Worm (Caenorhabditis elegans) whole organism, mixed stage, embryonic: ENCODE measurements around the gene E04F6.4.

Experiments
- M03D4.4 ChIP-seq: sonication (generic microtip); optimal IDR thresholded peaks from 2 replicates; lab custom pipeline; 2017; ENCODE audit warnings: mild to moderate bottlenecking, missing genetic modification characterization, missing compliant biosample characterization
- bed-3 ChIP-seq: fragments of 200-800 bp; sonication (Bioruptor generic); optimal IDR thresholded peaks from 3 replicates; lab custom pipeline; 2018; ENCODE audit warnings: mild to moderate bottlenecking, missing genetic modification characterization, moderate library complexity, missing compliant biosample characterization
- blmp-1 ChIP-seq: fragments of 150-350 bp; optimal IDR thresholded peaks from 2 replicates; lab custom pipeline; 2014; ENCODE audit warnings: missing biosample characterization, missing genetic modification characterization
- ceh-39 ChIP-seq: fragments of 150-350 bp; optimal IDR thresholded peaks from 2 replicates; lab custom pipeline; 2014; ENCODE audit warnings: missing biosample characterization, missing genetic modification characterization
- ceh-83 ChIP-seq: fragments of 200-800 bp; sonication (Bioruptor generic); optimal IDR thresholded peaks from 2 replicates; lab custom pipeline; 2018; ENCODE audit warnings: mild to moderate bottlenecking, missing genetic modification characterization, missing compliant biosample characterization
- ces-1 ChIP-seq: fragments of 150-350 bp; optimal IDR thresholded peaks from 2 replicates; lab custom pipeline; 2014; ENCODE audit warnings: missing biosample characterization, missing genetic modification reagents, missing genetic modification characterization
- drap-1 ChIP-seq: fragments of 200-800 bp; sonication (Bioruptor generic); optimal IDR thresholded peaks from 3 replicates; lab custom pipeline; 2018; ENCODE audit warnings: mild to moderate bottlenecking, missing genetic modification characterization, missing compliant biosample characterization
- elt-1 ChIP-seq: sonication (generic microtip); optimal IDR thresholded peaks from 2 replicates; lab custom pipeline; 2017; ENCODE audit warnings: missing genetic modification characterization, mild to moderate bottlenecking, missing compliant biosample characterization, antibody characterized with exemption, moderate library complexity, borderline replicate concordance; ENCODE audit not compliant: insufficient read depth
- flh-1 ChIP-seq: fragments of 200-800 bp; sonication (Bioruptor generic); optimal IDR thresholded peaks from 2 replicates; lab custom pipeline; 2018; ENCODE audit warnings: mild to moderate bottlenecking, missing genetic modification characterization, moderate library complexity, missing compliant biosample characterization
- ham-2 ChIP-seq: fragments of 200-800 bp; sonication (Bioruptor generic); optimal IDR thresholded peaks from 2 replicates; lab custom pipeline; 2018; ENCODE audit warnings: mild to moderate bottlenecking, missing genetic modification characterization, missing compliant biosample characterization
- hlh-1 ChIP-seq: fragments of 150-350 bp; optimal IDR thresholded peaks from 2 replicates; lab custom pipeline; 2014; ENCODE audit warnings: missing biosample characterization, missing genetic modification reagents, missing genetic modification characterization
- lin-13 ChIP-seq: fragments of 150-350 bp; optimal IDR thresholded peaks from 2 replicates; lab custom pipeline; 2014; ENCODE audit warnings: missing biosample characterization, missing genetic modification characterization
- lin-32 ChIP-seq: fragments of 200-800 bp; sonication (Bioruptor generic); optimal IDR thresholded peaks from 2 replicates; lab custom pipeline; 2018; ENCODE audit warnings: mild to moderate bottlenecking, missing genetic modification characterization, missing compliant biosample characterization
- lsy-2 ChIP-seq: fragments of 150-350 bp; optimal IDR thresholded peaks from 2 replicates; lab custom pipeline; 2014; ENCODE audit warnings: missing biosample characterization, missing genetic modification characterization
- mab-5 ChIP-seq: fragments of 150-350 bp; optimal IDR thresholded peaks from 2 replicates; lab custom pipeline; 2014; ENCODE audit warnings: missing biosample characterization, missing genetic modification characterization
- mep-1 ChIP-seq: fragments of 150-350 bp; optimal IDR thresholded peaks from 2 replicates; lab custom pipeline; 2017; ENCODE audit warnings: missing biosample characterization, missing genetic modification reagents, missing genetic modification characterization, inconsistent platforms
- nhr-12 ChIP-seq: fragments of 150-350 bp; optimal IDR thresholded peaks from 2 replicates; lab custom pipeline; 2014; ENCODE audit warnings: missing biosample characterization, missing genetic modification characterization
- nhr-2 ChIP-seq: fragments of 150-350 bp; optimal IDR thresholded peaks from 2 replicates; lab custom pipeline; 2014; ENCODE audit warnings: missing biosample characterization, missing genetic modification characterization
- nhr-237 ChIP-seq: fragments of 150-350 bp; optimal IDR thresholded peaks from 2 replicates; lab custom pipeline; 2014; ENCODE audit warnings: missing biosample characterization, missing genetic modification characterization
- nhr-28 ChIP-seq: fragments of 150-350 bp; optimal IDR thresholded peaks from 2 replicates; lab custom pipeline; 2014; ENCODE audit warnings: missing biosample characterization, missing genetic modification characterization
- pha-4 ChIP-seq: fragments of 150-350 bp; optimal IDR thresholded peaks from 2 replicates; lab custom pipeline; 2018; ENCODE audit warnings: missing biosample characterization, missing genetic modification reagents, missing genetic modification characterization
- sem-2 ChIP-seq: fragments of 200-800 bp; sonication (Bioruptor generic); optimal IDR thresholded peaks from 2 replicates; lab custom pipeline; 2018; ENCODE audit warnings: mild to moderate bottlenecking, missing genetic modification characterization, missing compliant biosample characterization
- snpc-4 ChIP-seq: fragments of 150-350 bp; optimal IDR thresholded peaks from 2 replicates; lab custom pipeline; 2014; ENCODE audit warnings: missing biosample characterization, missing genetic modification characterization
- sptf-1 ChIP-seq: sonication (generic microtip); optimal IDR thresholded peaks from 2 replicates; lab custom pipeline; 2017; ENCODE audit warnings: mild to moderate bottlenecking, missing genetic modification characterization, moderate library complexity, missing compliant biosample characterization
- tbx-8 ChIP-seq: fragments of 200-800 bp; sonication (Bioruptor generic); optimal IDR thresholded peaks from 2 replicates; lab custom pipeline; 2018; ENCODE audit warnings: mild to moderate bottlenecking, missing genetic modification characterization, moderate library complexity, missing compliant biosample characterization
- unc-39 ChIP-seq: fragments of 150-350 bp; optimal IDR thresholded peaks from 2 replicates; lab custom pipeline; 2014; ENCODE audit warnings: missing biosample characterization, missing genetic modification characterization
- ztf-11 ChIP-seq: fragments of 150-350 bp; optimal IDR thresholded peaks from 2 replicates; lab custom pipeline; 2014; ENCODE audit warnings: missing biosample characterization, missing genetic modification characterization

Gene E04F6.4

DNA sequence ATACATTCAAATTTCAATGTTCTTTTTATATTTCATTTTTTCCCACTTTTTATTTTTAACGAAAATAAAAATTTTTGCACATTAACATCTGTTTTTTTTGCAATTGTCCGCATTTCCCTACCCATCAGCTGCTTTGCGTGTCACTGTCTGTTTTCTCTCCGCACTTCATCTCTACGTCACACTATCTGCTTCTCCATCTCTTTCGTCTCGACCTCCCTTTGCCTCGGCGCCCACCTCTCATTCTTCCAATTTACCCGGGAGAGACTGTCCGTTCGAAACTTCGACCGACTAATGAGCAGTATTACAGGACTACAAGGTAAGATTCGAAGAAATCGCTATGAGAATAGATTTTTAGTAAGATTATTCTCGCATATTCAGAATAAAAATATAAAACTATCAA is 33.8 kb upstream of the E04F6.4 start, which contains the start of gene C27H5.2:
C27H5.2 (plus strand) TSS at position 190 of the 400 bp plus-strand sequence.
- no peak for TF ChIP-seq pha-4 (tag; lab: Kevin White, UChicago)
- peak; percentile 31 for TF ChIP-seq hlh-1
- TF ChIP-seq nhr-28 (tag; lab: Kevin White, UChicago), result no peak
- no peak for TF ChIP-seq ztf-11 (tag; lab: Kevin White, UChicago)

DNA sequence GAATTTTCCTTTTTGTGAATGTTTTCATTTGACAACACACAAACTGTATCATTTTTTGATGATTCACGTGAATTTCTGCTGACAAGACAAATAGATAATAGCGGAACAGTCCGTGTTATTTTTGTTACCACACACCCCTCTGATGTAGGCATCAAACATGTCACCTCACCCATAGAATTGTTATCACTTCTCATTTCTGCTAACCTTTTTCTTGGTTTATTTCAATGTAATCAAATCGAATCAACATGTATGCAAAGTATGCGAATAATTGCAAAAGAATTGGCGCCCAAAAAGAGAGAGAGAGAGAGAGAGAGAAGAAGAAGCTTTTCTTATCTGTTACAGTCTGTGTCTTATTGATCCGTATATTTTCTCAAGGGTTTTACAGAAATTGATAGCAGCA is 31.8 kb upstream of the E04F6.4 start:
- TF ChIP-seq bed-3 (GFP tag; lab: Kevin White, UChicago) (no peak), ces-1 (GFP tag; lab: Kevin White, UChicago) (no peak), hlh-1 (no peak), sem-2 (GFP tag; lab: Kevin White, UChicago) (no peak)

DNA sequence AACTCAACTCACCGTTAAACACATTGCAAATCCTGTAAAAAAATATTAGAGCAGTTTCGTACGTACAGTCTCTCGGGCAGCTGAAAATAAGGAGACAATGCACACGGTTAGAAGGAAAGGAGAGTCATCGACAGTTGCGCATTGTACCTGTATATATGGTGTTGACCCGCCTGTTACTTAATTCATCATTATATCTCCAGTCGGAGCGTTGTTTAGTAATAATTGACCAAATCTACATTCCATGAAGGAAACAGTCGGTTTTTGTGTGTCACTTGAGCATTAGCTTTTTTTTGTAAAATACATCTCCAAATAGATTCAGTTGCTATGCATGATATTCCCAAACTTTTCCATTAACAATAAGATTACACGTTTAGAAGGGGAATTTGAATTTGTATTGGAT is 27.7 kb upstream of the E04F6.4 start, which contains the start of gene C27H5.12:
C27H5.12 (minus strand) TSS at position 101 of the 400 bp plus-strand sequence.
- no peak for TF ChIP-seq ham-2
- no peak for TF ChIP-seq sem-2 (GFP tag; lab: Kevin White, UChicago)
- no peak for TF ChIP-seq mep-1 (tag; lab: Kevin White, UChicago)
- no peak for TF ChIP-seq pha-4 (tag; lab: Kevin White, UChicago)

DNA sequence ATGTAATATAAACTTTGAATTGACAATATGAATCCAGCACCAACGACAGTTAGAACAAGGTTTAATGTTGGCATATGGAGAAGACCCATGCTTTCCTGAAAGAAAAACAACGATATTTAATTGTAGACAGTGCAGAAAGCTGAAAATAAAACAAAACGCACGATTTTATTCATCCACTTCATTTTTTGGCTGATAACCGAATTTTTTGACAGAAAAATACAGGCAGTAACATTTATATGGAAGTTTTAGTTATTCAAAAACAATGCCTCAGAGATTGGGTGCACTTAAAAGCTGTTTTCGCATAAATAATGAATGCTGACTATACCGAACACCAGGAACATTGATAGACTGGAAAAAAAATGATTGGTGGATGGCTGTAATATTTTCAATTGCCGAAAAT is 23.5 kb upstream of the E04F6.4 start, which contains the start of gene mfsd-13.2:
mfsd-13.2 (minus strand) TSS at position 101 of the 400 bp plus-strand sequence.
- no peak for TF ChIP-seq ceh-83 (GFP tag; lab: Kevin White, UChicago)
- no peak for TF ChIP-seq tbx-8
- no peak for TF ChIP-seq hlh-1
- no peak for TF ChIP-seq mab-5 (tag; lab: Kevin White, UChicago)
- no peak for TF ChIP-seq drap-1 (GFP tag; lab: Kevin White, UChicago)
- no peak for TF ChIP-seq sptf-1
- no peak for TF ChIP-seq nhr-2 (tag; lab: Kevin White, UChicago)
- no peak for TF ChIP-seq ces-1 (GFP tag; lab: Kevin White, UChicago)

DNA sequence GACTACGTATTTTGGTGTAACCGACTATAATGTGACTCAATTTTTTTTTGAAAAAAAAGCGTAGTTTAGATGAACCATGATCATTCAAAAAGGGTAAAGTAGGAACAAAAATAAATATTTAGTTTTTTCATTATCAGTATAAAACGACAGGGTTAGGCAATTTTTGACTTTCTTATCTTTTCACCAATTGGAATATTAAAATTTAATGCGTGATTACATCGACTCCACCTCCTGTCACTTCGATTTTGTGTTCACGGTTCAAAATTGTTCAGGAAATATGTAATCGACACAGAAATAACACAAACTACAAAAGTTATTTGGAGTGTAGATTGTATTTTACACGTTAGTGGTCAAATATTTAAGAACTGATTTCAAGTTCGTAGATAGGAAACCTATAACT is 22.5 kb upstream of the E04F6.4 start:
- TF ChIP-seq drap-1 (GFP tag; lab: Kevin White, UChicago) (no peak), lsy-2 (tag; lab: Kevin White, UChicago) (no peak), nhr-12 (no peak), nhr-237 (no peak)

DNA sequence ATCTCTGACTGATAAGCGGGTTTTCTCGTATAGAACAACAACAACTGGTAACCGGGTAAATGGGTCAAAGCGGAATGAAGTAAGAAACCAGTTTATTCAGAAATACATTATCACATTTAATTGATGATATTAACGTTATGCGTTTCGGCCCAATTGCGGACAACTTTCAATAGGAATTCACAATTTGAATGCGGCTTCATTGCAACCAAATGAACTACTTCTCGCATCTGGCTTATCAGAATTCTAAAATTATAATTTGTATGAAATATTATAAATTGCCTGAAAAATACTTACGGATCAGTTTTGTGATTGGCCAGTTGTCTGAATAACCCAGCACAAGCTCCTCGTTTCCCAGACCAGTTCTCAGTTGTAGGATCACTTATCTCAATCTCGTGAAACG is 20.5 kb upstream of the E04F6.4 start, which contains the start of gene col-36:
col-36 (minus strand) TSS at position 101 of the 400 bp plus-strand sequence.
- TF ChIP-seq nhr-237 (no peak), nhr-2 (tag; lab: Kevin White, UChicago) (no peak), lin-32 (GFP tag; lab: Kevin White, UChicago) (no peak), snpc-4 (tag; lab: Kevin White, UChicago) (no peak), M03D4.4 (no peak), ceh-39 (tag; lab: Kevin White, UChicago) (no peak), ces-1 (GFP tag; lab: Kevin White, UChicago) (no peak), unc-39 (no peak), ztf-11 (tag; lab: Kevin White, UChicago) (no peak), elt-1 (tag; lab: Kevin White, UChicago) (no peak), lin-13 (no peak), sptf-1 (no peak), flh-1 (GFP tag; lab: Kevin White, UChicago) (no peak)

DNA sequence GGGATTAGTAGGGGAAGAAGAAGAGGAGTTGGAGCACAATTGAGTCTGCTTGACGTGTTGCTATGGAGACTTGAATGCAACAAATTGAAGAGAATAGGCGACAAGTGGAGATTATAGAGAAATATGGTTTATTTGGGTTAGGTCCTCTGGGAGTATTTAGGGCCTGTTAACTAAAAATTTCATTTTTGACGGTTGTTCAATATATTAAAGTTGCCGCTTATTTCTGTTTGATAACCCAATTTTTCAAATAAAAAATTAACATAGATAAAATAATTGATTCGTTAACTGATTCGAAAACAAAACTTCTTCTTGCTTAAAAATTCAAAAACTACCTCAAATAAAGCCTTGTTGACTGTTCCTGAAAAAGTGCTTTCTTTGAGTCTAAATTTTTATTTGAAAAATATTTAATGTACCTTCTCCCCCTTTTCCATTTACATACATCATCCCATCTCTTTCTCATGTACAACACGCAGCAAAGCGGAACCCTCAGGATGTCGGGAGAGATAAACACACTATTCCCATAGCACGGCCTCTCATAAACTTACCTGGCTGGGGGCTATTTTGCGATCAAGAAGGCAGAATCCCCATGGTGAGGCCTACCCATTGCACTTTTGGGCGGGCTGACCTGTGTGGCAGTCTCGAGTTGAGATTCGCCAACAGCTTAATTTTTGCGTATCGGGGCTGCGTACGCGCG is 17.8 kb upstream of the E04F6.4 start, which contains the start of gene dyf-13:
dyf-13 (minus strand) TSS at position 51 of the 694 bp plus-strand sequence.
- TF ChIP-seq blmp-1, result no peak
- TF ChIP-seq, all 35 proteins: peak for 0
